ENCODE assay signal across 4 worm cellular contexts in genomic region chrIV:8740952-8741438, ce11.
TF ChIP-seq lines count a peak whose summit lies in the region.

F21D5.6 (minus strand) TSS chrIV:8741388.

TF ChIP-seq in whole organism, L3 larva, 47 proteins besides CTCF, POLR2A, EP300 and RAD21:
- TF ChIP-seq ama-1 (optimal IDR thresholded peaks at IDR 0.05; lab: Kevin White, UChicago), result peak; percentile 0
- peak; percentile 25 for TF ChIP-seq nhr-43 (tag; optimal IDR thresholded peaks at IDR 0.05; lab: Kevin White, UChicago; ENCODE audit: poor library complexity, severe bottlenecking)
- no peak for TF ChIP-seq nhr-12 (tag; optimal IDR thresholded peaks at IDR 0.05; lab: Kevin White, UChicago)
TF ChIP-seq in whole organism, L3 larva: peak in this region for 2.

TF ChIP-seq in whole organism, L4 larva, 104 proteins besides CTCF, POLR2A, EP300 and RAD21:
- TF ChIP-seq daf-12 (tag; optimal IDR thresholded peaks at IDR 0.05; lab: Kevin White, UChicago) (no peak), lin-29 (GFP tag; IDR thresholded peaks at IDR 0.05; lab: Robert Waterston, UW) (no peak), nhr-102 (tag; optimal IDR thresholded peaks at IDR 0.05; lab: Kevin White, UChicago) (no peak), mep-1 (tag; optimal IDR thresholded peaks at IDR 0.05; lab: Kevin White, UChicago) (peak; percentile 9), saeg-2 (GFP tag; IDR thresholded peaks at IDR 0.05; lab: Robert Waterston, UW) (no peak), unc-62 (GFP tag; optimal IDR thresholded peaks at IDR 0.05 in 1 of 2; lab: Kevin White, UChicago) (no peak), unc-62 (tag; optimal IDR thresholded peaks at IDR 0.05; lab: Kevin White, UChicago) (no peak), lin-38 (GFP tag; IDR thresholded peaks at IDR 0.05; lab: Robert Waterston, UW) (peak; percentile 30; the same call in 1 of the 2 replicates), daf-16 (GFP tag; optimal IDR thresholded peaks at IDR 0.05; lab: Kevin White, UChicago) (no peak), daf-16 (tag; optimal IDR thresholded peaks at IDR 0.05; lab: Kevin White, UChicago) (peak; percentile 27), hmg-1.1 (GFP tag; IDR thresholded peaks at IDR 0.05; lab: Robert Waterston, UW) (no peak), aha-1 (tag; lab: Kevin White, UChicago) (peak; percentile 65), lin-15B (tag; optimal IDR thresholded peaks at IDR 0.05; lab: Kevin White, UChicago) (no peak), nhr-237 (tag; optimal IDR thresholded peaks at IDR 0.05; lab: Kevin White, UChicago) (no peak), ctbp-1 (GFP tag; IDR thresholded peaks at IDR 0.05; lab: Robert Waterston, UW) (no peak), fos-1 (tag; optimal IDR thresholded peaks at IDR 0.05; lab: Kevin White, UChicago) (no peak), F44E2.7 (GFP tag; IDR thresholded peaks at IDR 0.05; lab: Robert Waterston, UW) (no peak), T26A8.4 (GFP tag; IDR thresholded peaks at IDR 0.05; lab: Robert Waterston, UW) (peak; percentile 66; the same call in 1 of the 2 replicates), dve-1 (tag; optimal IDR thresholded peaks at IDR 0.05; lab: Kevin White, UChicago; ENCODE audit: insufficient read depth) (peak; percentile 18)
TF ChIP-seq in whole organism, L4 larva: peak in this region for 6.

TF ChIP-seq in whole organism, midembryonic, 9 proteins besides CTCF, POLR2A, EP300 and RAD21:
- TF ChIP-seq flt-1 (GFP tag; IDR thresholded peaks at IDR 0.05; lab: Robert Waterston, UW) (0 out of 2 replicates have a peak, but pooled peaks have one; percentile 33), T22C8.4 (GFP tag; IDR thresholded peaks at IDR 0.05; lab: Robert Waterston, UW) (no peak)
TF ChIP-seq in whole organism, midembryonic: peak in this region for 1.

TF ChIP-seq in whole organism, young adult, 124 proteins besides CTCF, POLR2A, EP300 and RAD21:
- TF ChIP-seq B0336.3 (GFP tag; IDR thresholded peaks at IDR 0.05; lab: Robert Waterston, UW), result 0 out of 2 replicates have a peak, but pooled peaks have one; percentile 24
- TF ChIP-seq lin-35 (GFP tag; optimal IDR thresholded peaks at IDR 0.05; lab: Kevin White, UChicago), result peak in 1 of 3 experiments; percentile 48
- TF ChIP-seq lin-40 (tag; optimal IDR thresholded peaks at IDR 0.05; lab: Kevin White, UChicago), result no peak
- no peak for TF ChIP-seq mes-4 (tag; optimal IDR thresholded peaks at IDR 0.05; lab: Kevin White, UChicago)
- TF ChIP-seq B0261.1 (tag; optimal IDR thresholded peaks at IDR 0.05; lab: Kevin White, UChicago), result no peak
- TF ChIP-seq ztf-6 (GFP tag; IDR thresholded peaks at IDR 0.05; lab: Robert Waterston, UW), result no peak
- TF ChIP-seq C06A6.2 (GFP tag; conservative IDR thresholded peaks at IDR 0.05; lab: Robert Waterston, UW), result no peak
- peak; percentile 8 for TF ChIP-seq snpc-3.4 (tag; optimal IDR thresholded peaks at IDR 0.05; lab: Kevin White, UChicago)
- TF ChIP-seq ets-4 (GFP tag; optimal IDR thresholded peaks at IDR 0.05; lab: Kevin White, UChicago), result no peak
- peak; percentile 57; the same call in 1 of the 2 replicates for TF ChIP-seq nfyb-1 (GFP tag; IDR thresholded peaks at IDR 0.05; lab: Robert Waterston, UW)
- TF ChIP-seq lin-26 (GFP tag; IDR thresholded peaks at IDR 0.05; lab: Robert Waterston, UW), result no peak
- no peak for TF ChIP-seq efl-1 (GFP tag; optimal IDR thresholded peaks at IDR 0.05; lab: Kevin White, UChicago)
- TF ChIP-seq sdz-38 (tag; optimal IDR thresholded peaks at IDR 0.05; lab: Kevin White, UChicago), result no peak
- no peak for TF ChIP-seq ztf-3 (GFP tag; optimal IDR thresholded peaks at IDR 0.05; lab: Kevin White, UChicago)
- no peak for TF ChIP-seq pbrm-1 (GFP tag; IDR thresholded peaks at IDR 0.05; lab: Robert Waterston, UW)
- TF ChIP-seq nhr-90 (tag; optimal IDR thresholded peaks at IDR 0.05; lab: Kevin White, UChicago), result no peak
- TF ChIP-seq F57A8.1 (GFP tag; optimal IDR thresholded peaks at IDR 0.05; lab: Kevin White, UChicago), result no peak
- peak; percentile 56 for TF ChIP-seq repo-1 (tag; optimal IDR thresholded peaks at IDR 0.05; lab: Kevin White, UChicago)
- TF ChIP-seq ceh-79 (tag; optimal IDR thresholded peaks at IDR 0.05; lab: Kevin White, UChicago), result no peak
- no peak for TF ChIP-seq hsf-1 (GFP tag; IDR thresholded peaks at IDR 0.05; lab: Robert Waterston, UW)
- TF ChIP-seq tbx-9 (tag; optimal IDR thresholded peaks at IDR 0.05; lab: Kevin White, UChicago; ENCODE audit: borderline replicate concordance), result no peak
- TF ChIP-seq F22D6.2 (tag; optimal IDR thresholded peaks at IDR 0.05; lab: Kevin White, UChicago), result no peak
- no peak for TF ChIP-seq attf-6 (GFP tag; IDR thresholded peaks at IDR 0.05; lab: Robert Waterston, UW)
- no peak for TF ChIP-seq cebp-2 (GFP tag; IDR thresholded peaks at IDR 0.05; lab: Robert Waterston, UW)
- TF ChIP-seq F55B11.4 (tag; optimal IDR thresholded peaks at IDR 0.05; lab: Kevin White, UChicago; ENCODE audit: borderline replicate concordance, insufficient read depth), result no peak
- TF ChIP-seq aptf-2 (GFP tag; conservative IDR thresholded peaks at IDR 0.05; lab: Robert Waterston, UW), result no peak
- TF ChIP-seq T07F8.4 (tag; optimal IDR thresholded peaks at IDR 0.05; lab: Kevin White, UChicago), result no peak
- TF ChIP-seq tlf-1 (GFP tag; optimal IDR thresholded peaks at IDR 0.05; lab: Kevin White, UChicago), result no peak
- TF ChIP-seq mxl-1 (tag; optimal IDR thresholded peaks at IDR 0.05; lab: Kevin White, UChicago), result no peak
- TF ChIP-seq F49E8.2 (tag; optimal IDR thresholded peaks at IDR 0.05; lab: Kevin White, UChicago; ENCODE audit: insufficient read depth), result no peak
- TF ChIP-seq dpff-1 (tag; optimal IDR thresholded peaks at IDR 0.05; lab: Kevin White, UChicago), result peak; percentile 47
- TF ChIP-seq mel-28 (tag; optimal IDR thresholded peaks at IDR 0.05; lab: Kevin White, UChicago; ENCODE audit: borderline replicate concordance), result no peak
- no peak for TF ChIP-seq Y67H2A.10 (GFP tag; conservative IDR thresholded peaks at IDR 0.05; lab: Robert Waterston, UW)
- no peak for TF ChIP-seq attf-3 (GFP tag; conservative IDR thresholded peaks at IDR 0.05; lab: Robert Waterston, UW)
- peak; percentile 32; the same call in 1 of the 2 replicates for TF ChIP-seq madf-6 (GFP tag; IDR thresholded peaks at IDR 0.05; lab: Robert Waterston, UW)
- no peak for TF ChIP-seq Y56A3A.18 (GFP tag; IDR thresholded peaks at IDR 0.05; lab: Robert Waterston, UW)
- no peak for TF ChIP-seq ceh-40 (GFP tag; IDR thresholded peaks at IDR 0.05; lab: Robert Waterston, UW)
- no peak for TF ChIP-seq dpl-1 (GFP tag; optimal IDR thresholded peaks at IDR 0.05; lab: Kevin White, UChicago)
- no peak for TF ChIP-seq unc-62 (GFP tag; optimal IDR thresholded peaks at IDR 0.05; lab: Kevin White, UChicago)
- no peak for TF ChIP-seq die-1 (tag; optimal IDR thresholded peaks at IDR 0.05; lab: Kevin White, UChicago)
- no peak for TF ChIP-seq mcd-1 (GFP tag; IDR thresholded peaks at IDR 0.05; lab: Robert Waterston, UW)
- TF ChIP-seq nhr-27 (tag; optimal IDR thresholded peaks at IDR 0.05; lab: Kevin White, UChicago), result no peak
- no peak for TF ChIP-seq aptf-3 (GFP tag; IDR thresholded peaks at IDR 0.05; lab: Robert Waterston, UW)
- TF ChIP-seq bed-1 (GFP tag; IDR thresholded peaks at IDR 0.05; lab: Robert Waterston, UW), result no peak
- no peak for TF ChIP-seq Y79H2A.3 (GFP tag; conservative IDR thresholded peaks at IDR 0.05; lab: Robert Waterston, UW)
- TF ChIP-seq hmg-20 (GFP tag; IDR thresholded peaks at IDR 0.05; lab: Robert Waterston, UW), result no peak
- no peak for TF ChIP-seq ztf-26 (tag; optimal IDR thresholded peaks at IDR 0.05; lab: Kevin White, UChicago)
- TF ChIP-seq madf-8 (GFP tag; conservative IDR thresholded peaks at IDR 0.05; lab: Robert Waterston, UW), result no peak
- TF ChIP-seq hlh-26 (GFP tag; conservative IDR thresholded peaks at IDR 0.05; lab: Robert Waterston, UW), result no peak
- TF ChIP-seq somi-1 (GFP tag; optimal IDR thresholded peaks at IDR 0.05; lab: Kevin White, UChicago), result no peak
- TF ChIP-seq snpc-1.1 (tag; optimal IDR thresholded peaks at IDR 0.05; lab: Kevin White, UChicago; ENCODE audit: insufficient read depth), result no peak
- no peak for TF ChIP-seq F23B12.7 (tag; optimal IDR thresholded peaks at IDR 0.05; lab: Kevin White, UChicago; ENCODE audit: insufficient read depth)
- TF ChIP-seq ZK185.1 (tag; optimal IDR thresholded peaks at IDR 0.05; lab: Kevin White, UChicago; ENCODE audit: poor library complexity, severe bottlenecking), result no peak
- no peak for TF ChIP-seq cebp-1 (GFP tag; IDR thresholded peaks at IDR 0.05; lab: Robert Waterston, UW)
- TF ChIP-seq cebp-1 (tag; optimal IDR thresholded peaks at IDR 0.05; lab: Kevin White, UChicago), result peak; percentile 13
- no peak for TF ChIP-seq ama-1 (optimal IDR thresholded peaks at IDR 0.05; lab: Kevin White, UChicago)
- no peak for TF ChIP-seq ama-1 (GFP tag; optimal IDR thresholded peaks at IDR 0.05; lab: Kevin White, UChicago)
- TF ChIP-seq sea-2 (GFP tag; IDR thresholded peaks at IDR 0.05; lab: Robert Waterston, UW), result no peak
- no peak for TF ChIP-seq him-1 (tag; optimal IDR thresholded peaks at IDR 0.05; lab: Kevin White, UChicago)
- TF ChIP-seq K11D2.4 (GFP tag; IDR thresholded peaks at IDR 0.05; lab: Robert Waterston, UW), result no peak
- TF ChIP-seq B0035.1 (tag; optimal IDR thresholded peaks at IDR 0.05; lab: Kevin White, UChicago), result no peak
- TF ChIP-seq bed-2 (GFP tag; IDR thresholded peaks at IDR 0.05; lab: Robert Waterston, UW), result no peak
- TF ChIP-seq egl-18 (GFP tag; IDR thresholded peaks at IDR 0.05; lab: Robert Waterston, UW), result no peak
- TF ChIP-seq rcor-1 (GFP tag; IDR thresholded peaks at IDR 0.05; lab: Robert Waterston, UW), result no peak
- no peak for TF ChIP-seq Y53G8AR.9 (GFP tag; conservative IDR thresholded peaks at IDR 0.05; lab: Robert Waterston, UW)
- no peak for TF ChIP-seq C17E4.6 (GFP tag; IDR thresholded peaks at IDR 0.05; lab: Robert Waterston, UW)
- TF ChIP-seq ceh-100 (GFP tag; IDR thresholded peaks at IDR 0.05; lab: Robert Waterston, UW), result no peak
TF ChIP-seq in whole organism, young adult: peak in this region for 8.
